Fruit fly (Drosophila melanogaster) whole organism, prepupa: Measurements from ENCODE around the gene CG10116.
A peak's percentile ranks its signal among the peaks of the same experiment; 100 is the strongest.

Experiments used
- Blimp-1 ChIP-seq: fragments of 200-800 bp; sonication (Bioruptor generic); optimal IDR thresholded peaks from 3 replicates; lab custom pipeline; 2017; ENCODE audit warnings: missing biosample characterization, missing genetic modification characterization, mild to moderate bottlenecking, moderate library complexity, missing genetic modification reagents
- CG10631 ChIP-seq: fragments of 200-800 bp; sonication (Bioruptor generic); optimal IDR thresholded peaks from 2 replicates; lab custom pipeline; 2016; ENCODE audit warnings: missing biosample characterization, missing genetic modification characterization
- CG10669 ChIP-seq: fragments of 200-800 bp; sonication (Bioruptor generic); optimal IDR thresholded peaks from 3 replicates; lab custom pipeline; 2018; ENCODE audit warnings: missing biosample characterization, mild to moderate bottlenecking, missing genetic modification characterization, moderate library complexity
- CG11762 ChIP-seq: fragments of 200-800 bp; sonication (Bioruptor generic); optimal IDR thresholded peaks from 3 replicates; lab custom pipeline; 2016; ENCODE audit warnings: missing biosample characterization, missing genetic modification characterization; ENCODE audit not compliant: insufficient read depth
- CG11902 ChIP-seq: fragments of 200-800 bp; sonication (Bioruptor generic); optimal IDR thresholded peaks from 3 replicates; lab custom pipeline; 2016; ENCODE audit warnings: missing biosample characterization, missing genetic modification characterization
- CG15336 ChIP-seq: fragments of 200-800 bp; sonication (Bioruptor generic); IDR thresholded peaks from 2 replicates; pipeline ENCODE4 v1.3.6; 2022; ENCODE audit warnings: missing biosample characterization, missing genetic modification characterization
- CG16779 ChIP-seq: fragments of 200-800 bp; sonication (Bioruptor generic); optimal IDR thresholded peaks from 3 replicates; lab custom pipeline; 2017; ENCODE audit warnings: missing biosample characterization, mild to moderate bottlenecking, missing genetic modification characterization
- CG3032 ChIP-seq: fragments of 200-800 bp; optimal IDR thresholded peaks from 2 replicates; lab custom pipeline; 2019; ENCODE audit warnings: missing biosample characterization, mild to moderate bottlenecking, missing genetic modification characterization, moderate library complexity
- CG31627 ChIP-seq: fragments of 200-800 bp; sonication (Bioruptor generic); optimal IDR thresholded peaks from 3 replicates; lab custom pipeline; 2016; ENCODE audit warnings: missing biosample characterization, missing genetic modification characterization
- CG3919 ChIP-seq: fragments of 200-800 bp; sonication (Bioruptor generic); optimal IDR thresholded peaks from 3 replicates; lab custom pipeline; 2016; ENCODE audit warnings: missing biosample characterization, missing genetic modification characterization
- CG4318 ChIP-seq: fragments of 200-800 bp; sonication (Bioruptor generic); optimal IDR thresholded peaks from 3 replicates; lab custom pipeline; 2017; ENCODE audit warnings: missing biosample characterization, mild to moderate bottlenecking, missing genetic modification characterization
- CG6163 ChIP-seq: fragments of 200-800 bp; sonication (Bioruptor generic); IDR thresholded peaks from 3 replicates; pipeline ENCODE4 v1.3.6; 2022; ENCODE audit warnings: missing biosample characterization, missing genetic modification characterization
- CG6276 ChIP-seq: fragments of 200-800 bp; sonication (Bioruptor generic); optimal IDR thresholded peaks from 2 replicates; lab custom pipeline; 2017; ENCODE audit warnings: missing biosample characterization, mild to moderate bottlenecking, missing genetic modification characterization
- CG6792 ChIP-seq: fragments of 200-800 bp; sonication (Bioruptor generic); optimal IDR thresholded peaks from 3 replicates; lab custom pipeline; 2016; ENCODE audit warnings: missing biosample characterization, missing genetic modification characterization
- CG6854 ChIP-seq: fragments of 200-800 bp; sonication (Bioruptor generic); optimal IDR thresholded peaks from 2 replicates; lab custom pipeline; 2017; ENCODE audit warnings: missing biosample characterization, mild to moderate bottlenecking, missing genetic modification characterization
- CG7368 ChIP-seq: fragments of 200-800 bp; sonication (Bioruptor generic); optimal IDR thresholded peaks from 3 replicates; lab custom pipeline; 2016; ENCODE audit warnings: missing biosample characterization, missing genetic modification characterization
- CG8119 ChIP-seq: fragments of 200-800 bp; sonication (Bioruptor generic); IDR thresholded peaks from 3 replicates; pipeline ENCODE4 v1.3.6; 2022; ENCODE audit warnings: missing biosample characterization, missing genetic modification characterization
- CG8319 ChIP-seq: fragments of 200-800 bp; sonication (Bioruptor generic); optimal IDR thresholded peaks from 3 replicates; lab custom pipeline; 2016; ENCODE audit warnings: missing biosample characterization, missing genetic modification characterization
- CG8632 ChIP-seq: fragments of 200-800 bp; sonication (Bioruptor generic); optimal IDR thresholded peaks from 3 replicates; lab custom pipeline; 2016; ENCODE audit warnings: missing biosample characterization, missing genetic modification characterization
- CG9139 ChIP-seq: fragments of 200-800 bp; sonication (Bioruptor generic); optimal IDR thresholded peaks from 3 replicates; lab custom pipeline; 2017; ENCODE audit warnings: missing biosample characterization, mild to moderate bottlenecking, missing genetic modification characterization
- Eip78C ChIP-seq: fragments of 200-800 bp; sonication (Bioruptor generic); peaks from one replicate; lab custom pipeline; 2016; ENCODE audit warnings: missing biosample characterization, missing genetic modification characterization
- Eip93F ChIP-seq: fragments of 200-800 bp; sonication (Bioruptor generic); optimal IDR thresholded peaks from 2 replicates; lab custom pipeline; 2016; ENCODE audit warnings: missing biosample characterization, mild to moderate bottlenecking, missing genetic modification characterization
- Ets96B ChIP-seq: fragments of 200-800 bp; optimal IDR thresholded peaks from 2 replicates; lab custom pipeline; 2019; ENCODE audit warnings: missing biosample characterization, mild to moderate bottlenecking, missing genetic modification characterization, moderate library complexity
- Gug ChIP-seq: fragments of 200-800 bp; sonication (Bioruptor generic); IDR thresholded peaks from 2 replicates; pipeline ENCODE4 v1.3.6; 2022; ENCODE audit warnings: missing biosample characterization, missing genetic modification characterization
- Hr39 ChIP-seq: fragments of 200-800 bp; sonication (Bioruptor generic); optimal IDR thresholded peaks from 2 replicates; lab custom pipeline; 2016; ENCODE audit warnings: missing biosample characterization, missing genetic modification characterization
- Hr4 ChIP-seq: fragments of 200-800 bp; sonication (Bioruptor generic); optimal IDR thresholded peaks from 3 replicates; lab custom pipeline; 2016; ENCODE audit warnings: missing biosample characterization, missing genetic modification characterization
- OdsH ChIP-seq: fragments of 200-800 bp; sonication (Bioruptor generic); optimal IDR thresholded peaks from 3 replicates; lab custom pipeline; 2016; ENCODE audit warnings: missing biosample characterization, missing genetic modification characterization
- Smox ChIP-seq: fragments of 200-800 bp; sonication (Bioruptor generic); optimal IDR thresholded peaks from 3 replicates; lab custom pipeline; 2016; ENCODE audit warnings: missing biosample characterization, missing genetic modification characterization
- Sox102F ChIP-seq: fragments of 200-800 bp; sonication (Bioruptor generic); optimal IDR thresholded peaks from 2 replicates; lab custom pipeline; 2016; ENCODE audit warnings: missing biosample characterization, mild to moderate bottlenecking, missing genetic modification characterization
- Sox14 ChIP-seq: fragments of 200-800 bp; sonication (Bioruptor generic); optimal IDR thresholded peaks from 3 replicates; lab custom pipeline; 2016; ENCODE audit warnings: missing biosample characterization, missing genetic modification characterization
- Sox15 ChIP-seq: fragments of 200-800 bp; sonication (Bioruptor generic); optimal IDR thresholded peaks from 3 replicates; lab custom pipeline; 2016; ENCODE audit warnings: missing biosample characterization, missing genetic modification characterization
- achi ChIP-seq: fragments of 200-800 bp; sonication (Bioruptor generic); optimal IDR thresholded peaks from 3 replicates; lab custom pipeline; 2016; ENCODE audit warnings: missing biosample characterization, missing genetic modification characterization
- acj6 ChIP-seq: fragments of 200-800 bp; sonication (Bioruptor generic); optimal IDR thresholded peaks from 3 replicates; lab custom pipeline; 2016; ENCODE audit warnings: missing biosample characterization, missing genetic modification characterization
- dac ChIP-seq: fragments of 200-800 bp; sonication (Bioruptor generic); optimal IDR thresholded peaks from 2 replicates; lab custom pipeline; 2017; ENCODE audit warnings: missing biosample characterization, mild to moderate bottlenecking, missing genetic modification characterization
- dsx ChIP-seq: fragments of 200-800 bp; optimal IDR thresholded peaks from 3 replicates; lab custom pipeline; 2019; ENCODE audit warnings: missing biosample characterization, mild to moderate bottlenecking, missing genetic modification characterization, moderate library complexity; ENCODE audit not compliant: poor library complexity, severe bottlenecking
- esn ChIP-seq: fragments of 200-800 bp; sonication (Bioruptor generic); optimal IDR thresholded peaks from 2 replicates; lab custom pipeline; 2016; ENCODE audit warnings: missing biosample characterization, mild to moderate bottlenecking, missing genetic modification characterization, moderate library complexity
- fd85E ChIP-seq: fragments of 200-800 bp; sonication (Bioruptor generic); optimal IDR thresholded peaks from 3 replicates; lab custom pipeline; 2016; ENCODE audit warnings: missing biosample characterization, missing genetic modification characterization
- fkh ChIP-seq: fragments of 200-800 bp; sonication (Bioruptor generic); optimal IDR thresholded peaks from 3 replicates; lab custom pipeline; 2017; ENCODE audit warnings: missing biosample characterization, mild to moderate bottlenecking, missing genetic modification characterization, moderate library complexity
- lz ChIP-seq: fragments of 200-800 bp; sonication (Bioruptor generic); optimal IDR thresholded peaks from 3 replicates; lab custom pipeline; 2016; ENCODE audit warnings: missing biosample characterization, missing genetic modification characterization
- net ChIP-seq: fragments of 200-800 bp; sonication (Bioruptor generic); optimal IDR thresholded peaks from 3 replicates; lab custom pipeline; 2016; ENCODE audit warnings: missing biosample characterization, missing genetic modification characterization
- pdm3 ChIP-seq: fragments of 200-800 bp; sonication (Bioruptor generic); optimal IDR thresholded peaks from 3 replicates; lab custom pipeline; 2016; ENCODE audit warnings: missing biosample characterization, missing genetic modification characterization
- salr ChIP-seq, 2 experiments: fragments of 200-800 bp; sonication (Bioruptor generic); optimal IDR thresholded peaks; 3 replicates each; lab custom pipeline; 2016 to 2018; ENCODE audit warnings: missing biosample characterization in 2 of 2, missing genetic modification characterization in 2 of 2, mild to moderate bottlenecking in 1 of 2
- spab ChIP-seq: fragments of 200-800 bp; sonication (Bioruptor generic); optimal IDR thresholded peaks from 2 replicates; lab custom pipeline; 2017; ENCODE audit warnings: missing biosample characterization, mild to moderate bottlenecking, missing genetic modification characterization, missing genetic modification reagents
- ss ChIP-seq, 2 experiments: fragments of 200-800 bp; sonication (Bioruptor generic); optimal IDR thresholded peaks; 2 replicates in 1 of 2; 3 replicates in 1 of 2; lab custom pipeline; 2017 to 2018; ENCODE audit warnings: mild to moderate bottlenecking in 2 of 2, missing biosample characterization in 2 of 2, missing genetic modification characterization in 2 of 2, moderate library complexity in 1 of 2
- svp ChIP-seq: fragments of 200-800 bp; sonication (Bioruptor generic); peaks from one replicate; lab custom pipeline; 2016; ENCODE audit warnings: missing biosample characterization, missing genetic modification characterization
- topi ChIP-seq: fragments of 200-800 bp; sonication (Bioruptor generic); optimal IDR thresholded peaks from 3 replicates; lab custom pipeline; 2016; ENCODE audit warnings: missing biosample characterization, missing genetic modification characterization
- vri ChIP-seq: fragments of 200-800 bp; sonication (Bioruptor generic); optimal IDR thresholded peaks from 3 replicates; lab custom pipeline; 2016; ENCODE audit warnings: missing biosample characterization, mild to moderate bottlenecking, missing genetic modification characterization

Gene CG10116

DNA sequence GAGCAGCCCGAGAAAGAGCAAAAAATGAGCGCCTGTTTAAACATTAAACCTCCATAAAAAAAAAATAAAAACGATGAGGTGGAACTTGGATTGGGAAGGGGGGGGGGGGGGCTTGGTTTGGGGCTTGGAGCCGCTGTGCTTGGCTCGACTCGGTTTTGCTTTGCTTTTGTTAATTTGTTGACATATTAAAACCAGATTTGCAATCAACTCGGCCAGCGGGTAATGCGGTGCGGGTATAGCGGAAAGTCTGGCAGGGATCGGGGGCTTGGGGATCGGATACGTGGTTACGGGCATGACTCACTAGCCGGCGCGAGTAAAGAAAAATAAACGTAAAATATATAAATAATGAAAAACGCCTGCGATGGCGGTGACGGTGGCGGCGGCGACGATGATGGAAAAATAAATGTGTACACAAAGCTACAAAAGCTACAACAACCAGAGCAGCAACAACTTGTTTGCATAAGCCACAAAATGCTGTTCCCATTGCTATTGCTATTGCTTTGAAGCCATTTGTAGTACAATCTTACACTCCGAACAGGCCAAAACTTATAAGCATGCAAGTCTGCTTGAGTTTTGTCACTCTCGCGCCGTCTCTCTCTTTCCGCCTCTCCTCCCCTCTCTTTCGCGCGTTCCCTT is 40.8 kb upstream of the CG10116 start (continued):
- TF ChIP-seq salr (GFP tag; optimal IDR thresholded peaks at IDR 0.05; lab: Kevin White, UChicago) (no peak), CG10631 (GFP tag; lab: Kevin White, UChicago) (no peak), CG6163 (peak; percentile 56; the same call in 2 of the 3 replicates), CG3919 (peak; percentile 16), spab (GFP tag; lab: Kevin White, UChicago) (peak; percentile 59), Ets96B (tag; lab: Kevin White, UChicago) (peak; percentile 38), CG3032 (tag; lab: Kevin White, UChicago) (peak; percentile 35), net (GFP tag; lab: Kevin White, UChicago) (peak; percentile 43)

DNA sequence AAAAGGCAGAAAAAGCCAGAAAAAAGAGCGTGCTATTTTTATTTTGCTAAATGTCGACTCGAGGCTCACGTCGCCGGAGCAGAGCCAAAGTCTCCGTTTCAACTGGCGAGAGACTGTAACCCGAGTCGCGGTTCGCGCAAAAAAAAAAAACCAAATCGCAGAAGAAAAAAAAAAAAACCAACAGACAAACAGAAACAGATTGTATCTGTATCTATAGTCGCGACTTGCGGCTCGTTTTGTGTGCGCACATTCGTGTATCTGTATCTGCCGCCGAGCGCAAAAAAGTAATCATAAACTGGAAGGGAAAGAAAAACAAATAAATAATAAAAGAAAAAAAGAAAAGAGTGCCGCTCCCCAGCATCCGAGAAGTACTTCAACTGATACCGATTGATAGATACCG is 38.0 kb upstream of the CG10116 start:
- TF ChIP-seq Eip78C (GFP tag; lab: Kevin White, UChicago) (peak; percentile 89), fkh (GFP tag; lab: Kevin White, UChicago) (no peak), CG6854 (no peak), CG10669 (peak; percentile 76), Sox15 (GFP tag; lab: Kevin White, UChicago) (no peak), Blimp-1 (GFP tag; lab: Kevin White, UChicago) (no peak), achi (GFP tag; lab: Kevin White, UChicago) (peak; percentile 72), CG4318 (GFP tag; lab: Kevin White, UChicago) (no peak), CG6276 (GFP tag; lab: Kevin White, UChicago) (peak; percentile 84), CG11762 (GFP tag; lab: Kevin White, UChicago) (peak; percentile 73), Eip93F (no peak), pdm3 (GFP tag; lab: Kevin White, UChicago) (peak; percentile 73), vri (peak; percentile 67), CG8319 (GFP tag; lab: Kevin White, UChicago) (peak; percentile 43), ss (GFP tag; optimal IDR thresholded peaks at IDR 0.05; lab: Kevin White, UChicago) (peak; percentile 94), Gug (GFP tag; lab: Robert Waterston, UW) (peak; percentile 60), spab (GFP tag; lab: Kevin White, UChicago) (peak; percentile 91), fd85E (GFP tag; lab: Kevin White, UChicago) (no peak), CG15336 (peak; percentile 88), net (GFP tag; lab: Kevin White, UChicago) (peak; percentile 90), CG3919 (peak; percentile 75), OdsH (GFP tag; lab: Kevin White, UChicago) (peak; percentile 39), salr (GFP tag; optimal IDR thresholded peaks at IDR 0.05; lab: Kevin White, UChicago) (peak; percentile 52 to 89), CG16779 (peak; percentile 95), Sox102F (GFP tag; lab: Kevin White, UChicago) (no peak), Hr39 (GFP tag; lab: Kevin White, UChicago) (no peak), CG6163 (peak; percentile 97), svp (peak; percentile 88), CG7368 (GFP tag; lab: Kevin White, UChicago) (peak; percentile 66), CG31627 (GFP tag; lab: Kevin White, UChicago) (no peak), CG11902 (GFP tag; lab: Kevin White, UChicago) (no peak), CG8119 (peak; percentile 93), topi (peak; percentile 22), Ets96B (tag; lab: Kevin White, UChicago) (peak; percentile 73), CG8632 (GFP tag; lab: Kevin White, UChicago) (peak; percentile 69), dsx (GFP tag; lab: Kevin White, UChicago) (peak; percentile 71), acj6 (GFP tag; lab: Kevin White, UChicago) (peak; percentile 54), CG6792 (GFP tag; lab: Kevin White, UChicago) (peak; percentile 63), Sox14 (GFP tag; lab: Kevin White, UChicago) (peak; percentile 65), lz (no peak), CG9139 (GFP tag; lab: Kevin White, UChicago) (peak; percentile 94), Smox (no peak), CG3032 (tag; lab: Kevin White, UChicago) (peak; percentile 74), esn (GFP tag; lab: Kevin White, UChicago) (peak; percentile 14), Hr4 (GFP tag; lab: Kevin White, UChicago) (peak; percentile 48), CG10631 (GFP tag; lab: Kevin White, UChicago) (peak; percentile 57), dac (GFP tag; lab: Kevin White, UChicago) (peak; percentile 37)
